Fruit fly (Drosophila melanogaster): ENCODE measurements around the gene CG11722.

CG11722 gene

dm6 chr3R:10034995-10035446 lies 10.3 kb downstream of the CG11722 start (continued):
- TF ChIP-seq Med (GFP tag) = peak; percentile 58
- TF ChIP-seq CG12769 (tag; optimal IDR thresholded peaks at IDR 0.05) = peak; percentile 55
- TF ChIP-seq ewg (GFP tag; optimal IDR thresholded peaks at IDR 0.05) = peak; percentile 24
- peak; percentile 16 for TF ChIP-seq CG2678 (tag; optimal IDR thresholded peaks at IDR 0.05)
- TF ChIP-seq CG10543 (GFP tag; optimal IDR thresholded peaks at IDR 0.05) = peak; percentile 7
- no peak for TF ChIP-seq NC2α (GFP tag; optimal IDR thresholded peaks at IDR 0.05)
- TF ChIP-seq CG34224 (GFP tag; IDR thresholded peaks at IDR 0.05; ENCODE audit: partially characterized antibody) = no peak
- TF ChIP-seq Deaf1 (tag; optimal IDR thresholded peaks at IDR 0.05) = peak; percentile 65
- peak; percentile 80 for TF ChIP-seq kni (GFP tag; optimal IDR thresholded peaks at IDR 0.05)
- TF ChIP-seq sd (tag; optimal IDR thresholded peaks at IDR 0.05) = peak; percentile 1
- TF ChIP-seq gsb (GFP tag; IDR thresholded peaks at IDR 0.05) = no peak
- TF ChIP-seq dmrt11E (tag; optimal IDR thresholded peaks at IDR 0.05) = no peak
- TF ChIP-seq bigmax (GFP tag; optimal IDR thresholded peaks at IDR 0.05) = no peak
- no peak for TF ChIP-seq crc (GFP tag; optimal IDR thresholded peaks at IDR 0.05)
- no peak for TF ChIP-seq CG12299 (tag; optimal IDR thresholded peaks at IDR 0.05)

- TF ChIP-seq CG2875 (GFP tag; optimal IDR thresholded peaks at IDR 0.05) (peak; percentile 11), CG4424 (GFP tag; optimal IDR thresholded peaks at IDR 0.05) (peak; percentile 25), Med (GFP tag) (peak; percentile 49), CG15601 (tag; optimal IDR thresholded peaks at IDR 0.05) (peak; percentile 1), kay (GFP tag; optimal IDR thresholded peaks at IDR 0.05) (no peak), CG17385 (GFP tag; optimal IDR thresholded peaks at IDR 0.05) (peak; percentile 13), Pdp1 (GFP tag; optimal IDR thresholded peaks at IDR 0.05) (peak in 1 of 2 experiments; percentile 87), CG4328 (GFP tag; optimal IDR thresholded peaks at IDR 0.05) (no peak), phol (tag; optimal IDR thresholded peaks at IDR 0.05) (peak; percentile 24), Hr51 (GFP tag; optimal IDR thresholded peaks at IDR 0.05) (peak in 1 of 2 experiments; percentile 47), CG12391 (tag; optimal IDR thresholded peaks at IDR 0.05) (peak; percentile 19), Ets65A (GFP tag) (peak; percentile 80), onecut (GFP tag; IDR thresholded peaks at IDR 0.05) (peak; percentile 90), grau (tag; optimal IDR thresholded peaks at IDR 0.05) (peak; percentile 19), HmgD (GFP tag; optimal IDR thresholded peaks at IDR 0.05) (no peak), CG2678 (tag; optimal IDR thresholded peaks at IDR 0.05) (peak; percentile 58), Oli (tag; optimal IDR thresholded peaks at IDR 0.05) (peak; percentile 17), CG3838 (GFP tag; optimal IDR thresholded peaks at IDR 0.05) (no peak), chinmo (GFP tag; IDR thresholded peaks at IDR 0.05; ENCODE audit: partially characterized antibody) (0 out of 4 replicates have a peak, but pooled peaks have one; percentile 56), CG2712 (tag; optimal IDR thresholded peaks at IDR 0.05) (peak; percentile 22), lbe (GFP tag; optimal IDR thresholded peaks at IDR 0.05) (no peak), lilli (GFP tag; optimal IDR thresholded peaks at IDR 0.05) (no peak), CG15011 (GFP tag; optimal IDR thresholded peaks at IDR 0.05) (no peak), CG7556 (GFP tag; optimal IDR thresholded peaks at IDR 0.05) (peak; percentile 13), CG31441 (GFP tag; IDR thresholded peaks at IDR 0.05) (peak; percentile 48), CG13424 (tag; optimal IDR thresholded peaks at IDR 0.05) (peak; percentile 6), gem (tag; optimal IDR thresholded peaks at IDR 0.05) (peak; percentile 35), CG12769 (tag; optimal IDR thresholded peaks at IDR 0.05) (peak; percentile 31), CG15269 (tag; optimal IDR thresholded peaks at IDR 0.05) (peak; percentile 12), Rfx (GFP tag; IDR thresholded peaks at IDR 0.05) (no peak), unpg (GFP tag; optimal IDR thresholded peaks at IDR 0.05) (peak; percentile 30), eve (GFP tag; optimal IDR thresholded peaks at IDR 0.05) (peak in 1 of 2 experiments; percentile 69), CG1603 (tag; optimal IDR thresholded peaks at IDR 0.05) (peak; percentile 30), CG11504 (tag; optimal IDR thresholded peaks at IDR 0.05) (peak; percentile 30), sens (GFP tag) (peak; percentile 86)
Measured at dm6 chr3R:10032951-10033720, 12.2 kb downstream of the CG11722 start.

Measured in whole organism, embryonic.